Fruit fly (Drosophila melanogaster) whole organism, wandering third instar larva: ENCODE measurements around the gene tup.

Experiments
- Abd-B ChIP-seq: fragments of >200 bp; optimal IDR thresholded peaks from 2 replicates; lab custom pipeline; 2017; ENCODE audit warnings: missing biosample characterization, missing genetic modification characterization
- CG32264 ChIP-seq: fragments of 200-800 bp; sonication (Bioruptor generic); optimal IDR thresholded peaks from 2 replicates; lab custom pipeline; 2016; ENCODE audit warnings: missing biosample characterization, missing genetic modification characterization
- CG9705 ChIP-seq: fragments of 200-800 bp; sonication (Bioruptor generic); optimal IDR thresholded peaks from 2 replicates; lab custom pipeline; 2018; ENCODE audit warnings: missing biosample characterization, mild to moderate bottlenecking, missing genetic modification characterization
- CrebA ChIP-seq: fragments of 200-800 bp; sonication (Bioruptor generic); optimal IDR thresholded peaks from 2 replicates; lab custom pipeline; 2016; ENCODE audit warnings: missing biosample characterization, mild to moderate bottlenecking, missing genetic modification characterization, borderline replicate concordance
- Dfd ChIP-seq: fragments of >200 bp; optimal IDR thresholded peaks from 2 replicates; lab custom pipeline; 2017; ENCODE audit warnings: missing biosample characterization, missing genetic modification characterization
- Dif ChIP-seq: fragments of 200-275, 200-300 bp; sonication (Bioruptor generic); optimal IDR thresholded peaks from 2 replicates; lab custom pipeline; 2018; ENCODE audit warnings: missing biosample characterization, missing genetic modification characterization; ENCODE audit not compliant: partially characterized antibody
- GATAd ChIP-seq: sonication (Bioruptor generic); optimal IDR thresholded peaks from 2 replicates; lab custom pipeline; 2016; ENCODE audit warnings: missing biosample characterization, missing genetic modification characterization
- HLH106 ChIP-seq: fragments of 200-800 bp; optimal IDR thresholded peaks from 3 replicates; lab custom pipeline; 2019; ENCODE audit warnings: missing biosample characterization, mild to moderate bottlenecking, missing genetic modification characterization, moderate library complexity
- Hnf4 ChIP-seq: fragments of 200-800 bp; sonication (Bioruptor generic); optimal IDR thresholded peaks from 2 replicates; lab custom pipeline; 2016; ENCODE audit warnings: missing biosample characterization, mild to moderate bottlenecking, missing genetic modification characterization
- Hr78 ChIP-seq: fragments of >200 bp; optimal IDR thresholded peaks from 2 replicates; lab custom pipeline; 2017; ENCODE audit warnings: missing biosample characterization, missing genetic modification characterization
- Hr83 ChIP-seq: fragments of 200-300 bp; sonication (Bioruptor generic); optimal IDR thresholded peaks from 2 replicates; lab custom pipeline; 2016; ENCODE audit warnings: missing biosample characterization, mild to moderate bottlenecking, missing genetic modification characterization, moderate library complexity; ENCODE audit not compliant: poor library complexity, severe bottlenecking
- Jra ChIP-seq: sonication (Bioruptor generic); optimal IDR thresholded peaks from 2 replicates; lab custom pipeline; 2016; ENCODE audit warnings: missing biosample characterization, missing genetic modification characterization
- Mio ChIP-seq: sonication (Bioruptor generic); optimal IDR thresholded peaks from 2 replicates; lab custom pipeline; 2016; ENCODE audit warnings: missing biosample characterization, missing genetic modification characterization
- Myc ChIP-seq: fragments of >200 bp; optimal IDR thresholded peaks from 2 replicates; lab custom pipeline; 2017
- N ChIP-seq: fragments of >200 bp; optimal IDR thresholded peaks from 2 replicates; lab custom pipeline; 2018; ENCODE audit warnings: missing biosample characterization, missing external identifiers, missing genetic modification characterization
- OdsH ChIP-seq: fragments of 200-800 bp; sonication (Bioruptor generic); optimal IDR thresholded peaks from 2 replicates; lab custom pipeline; 2016; ENCODE audit warnings: missing biosample characterization, mild to moderate bottlenecking, missing genetic modification characterization
- Rel ChIP-seq, 2 experiments: fragments of 200-800 bp; sonication (Bioruptor generic) in 1 of 2; optimal IDR thresholded peaks; 2 replicates in 1 of 2; 3 replicates in 1 of 2; lab custom pipeline; 2016 to 2019; ENCODE audit warnings: mild to moderate bottlenecking in 2 of 2, missing biosample characterization in 2 of 2, missing genetic modification characterization in 2 of 2, moderate library complexity in 1 of 2
- Sp1 ChIP-seq: fragments of 200-800 bp; sonication (Bioruptor generic); optimal IDR thresholded peaks from 3 replicates; lab custom pipeline; 2019; ENCODE audit warnings: missing biosample characterization, mild to moderate bottlenecking, missing genetic modification characterization, moderate library complexity
- br ChIP-seq: fragments of 200-800 bp; sonication (Bioruptor generic); optimal IDR thresholded peaks from 2 replicates; lab custom pipeline; 2016; ENCODE audit warnings: missing biosample characterization, missing genetic modification characterization
- brk ChIP-seq: fragments of 200-800 bp; sonication (Bioruptor generic); optimal IDR thresholded peaks from 2 replicates; lab custom pipeline; 2016; ENCODE audit warnings: missing biosample characterization, mild to moderate bottlenecking, missing genetic modification characterization
- dl ChIP-seq, 2 experiments: fragments of 175-275, 200-275 bp in 1 of 2; fragments of 200-275 bp in 1 of 2; sonication (Bioruptor generic); optimal IDR thresholded peaks; lab custom pipeline; 2018; ENCODE audit warnings: mild to moderate bottlenecking in 2 of 2, missing biosample characterization in 2 of 2, missing genetic modification characterization in 2 of 2, moderate library complexity in 2 of 2; ENCODE audit not compliant: partially characterized antibody in 2 of 2, insufficient read depth in 1 of 2
- dmrt93B ChIP-seq: fragments of 200-800 bp; sonication (Bioruptor generic); optimal IDR thresholded peaks from 2 replicates; lab custom pipeline; 2018; ENCODE audit warnings: missing biosample characterization, mild to moderate bottlenecking, missing genetic modification characterization
- dsf ChIP-seq: sonication (Bioruptor generic); optimal IDR thresholded peaks from 2 replicates; lab custom pipeline; 2016; ENCODE audit warnings: missing biosample characterization, missing genetic modification characterization, borderline replicate concordance
- ey ChIP-seq: fragments of 200-800 bp; sonication (Bioruptor generic); optimal IDR thresholded peaks from 2 replicates; lab custom pipeline; 2016; ENCODE audit warnings: missing biosample characterization, missing genetic modification characterization
- foxo ChIP-seq, 2 experiments: fragments of 200-800 bp; sonication (Bioruptor generic); optimal IDR thresholded peaks; 2 replicates in 1 of 2; 3 replicates in 1 of 2; lab custom pipeline; 2016 to 2017; ENCODE audit warnings: missing biosample characterization in 2 of 2, missing genetic modification characterization in 2 of 2
- h ChIP-seq: fragments of 200-800 bp; sonication (Bioruptor generic); optimal IDR thresholded peaks from 3 replicates; lab custom pipeline; 2016; ENCODE audit warnings: missing biosample characterization, mild to moderate bottlenecking, missing genetic modification characterization
- jim ChIP-seq: fragments of 175-275, 200-325 bp; sonication (Bioruptor generic); optimal IDR thresholded peaks from 2 replicates; lab custom pipeline; 2016; ENCODE audit warnings: missing biosample characterization, mild to moderate bottlenecking, missing genetic modification characterization
- lola ChIP-seq: fragments of >200 bp; optimal IDR thresholded peaks from 2 replicates; lab custom pipeline; 2017; ENCODE audit warnings: missing biosample characterization, missing genetic modification characterization
- pan ChIP-seq: fragments of >200 bp; optimal IDR thresholded peaks from 2 replicates; lab custom pipeline; 2017
- psq ChIP-seq: fragments of 200-800 bp; sonication (Bioruptor generic); optimal IDR thresholded peaks from 3 replicates; lab custom pipeline; 2017; ENCODE audit warnings: missing biosample characterization, mild to moderate bottlenecking, missing genetic modification characterization, moderate library complexity
- rgr ChIP-seq: fragments of 200-800 bp; sonication (Bioruptor generic); optimal IDR thresholded peaks from 3 replicates; lab custom pipeline; 2016; ENCODE audit warnings: missing biosample characterization, mild to moderate bottlenecking, missing genetic modification characterization
- sage ChIP-seq: fragments of 200-800 bp; sonication (Bioruptor generic); optimal IDR thresholded peaks from 2 replicates; lab custom pipeline; 2016; ENCODE audit warnings: missing biosample characterization, mild to moderate bottlenecking, missing genetic modification characterization
- tai ChIP-seq: sonication (Bioruptor generic); optimal IDR thresholded peaks from 2 replicates; lab custom pipeline; 2016; ENCODE audit warnings: missing biosample characterization, missing genetic modification characterization
- usp ChIP-seq: fragments of >200 bp; optimal IDR thresholded peaks from 2 replicates; lab custom pipeline; 2017; ENCODE audit warnings: missing biosample characterization, missing genetic modification characterization
- woc ChIP-seq: sonication (Bioruptor generic); optimal IDR thresholded peaks from 2 replicates; lab custom pipeline; 2016; ENCODE audit warnings: missing biosample characterization, mild to moderate bottlenecking, missing genetic modification characterization

Gene tup

DNA sequence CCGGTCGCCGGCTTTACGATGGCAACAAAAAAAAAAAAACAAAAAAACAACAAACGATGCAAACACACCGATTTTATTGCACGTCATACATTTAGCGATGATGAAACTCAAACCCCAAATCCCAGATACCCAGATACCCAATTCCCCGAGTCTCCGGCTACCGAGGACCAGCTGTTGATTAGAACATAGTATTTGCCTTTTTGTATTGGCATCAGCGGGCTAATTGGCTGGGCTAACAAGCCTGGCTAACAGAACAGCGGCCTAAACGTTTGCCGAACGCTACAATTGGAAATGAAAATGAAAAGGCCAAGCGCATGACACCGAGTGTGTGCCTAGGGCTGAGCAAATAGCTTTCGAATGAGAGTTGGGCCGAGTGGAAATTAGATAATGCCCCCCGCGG, 16.1 kb downstream of the tup start:
- TF ChIP-seq N (GFP tag; lab: Kevin White, UChicago): no peak
- no peak for TF ChIP-seq Sp1
- TF ChIP-seq dl (GFP tag; optimal IDR thresholded peaks at IDR 0.05; lab: Kevin White, UChicago; ENCODE audit: insufficient read depth in 1 of 2, partially characterized antibody in 2 of 2): no peak
- TF ChIP-seq, all 38 proteins: peak for 0

DNA sequence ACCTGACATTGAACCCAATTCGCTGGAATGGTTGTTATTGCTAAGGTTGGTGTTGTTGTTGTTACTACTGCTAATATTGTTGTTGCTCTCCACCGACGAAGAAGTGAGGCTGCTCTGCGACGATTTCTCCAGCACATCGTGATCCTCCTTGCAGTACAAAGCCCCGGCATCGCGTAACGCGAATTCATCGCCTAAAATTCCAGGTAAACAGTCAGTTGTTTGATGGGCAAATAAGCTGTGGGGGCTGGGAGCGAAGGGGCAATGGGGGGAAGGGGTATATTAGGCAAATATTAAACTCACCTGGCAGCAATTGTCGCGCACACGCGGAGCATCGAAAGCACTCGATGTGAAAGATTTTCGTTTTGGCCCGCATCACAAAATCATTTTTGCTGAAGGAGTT, 17.0 kb downstream of the tup start:
- peak; percentile 16 for TF ChIP-seq HLH106
- TF ChIP-seq jim: no peak
- TF ChIP-seq foxo (GFP tag; optimal IDR thresholded peaks at IDR 0.05; lab: Kevin White, UChicago): peak in 1 of 2 experiments; percentile 40
- no peak for TF ChIP-seq Hnf4 (GFP tag; lab: Kevin White, UChicago)
- TF ChIP-seq Myc (lab: Kevin White, UChicago): no peak
- TF ChIP-seq OdsH (GFP tag; lab: Kevin White, UChicago): peak; percentile 40
- TF ChIP-seq sage (GFP tag; lab: Kevin White, UChicago): no peak
- TF ChIP-seq rgr (GFP tag; lab: Kevin White, UChicago): peak; percentile 55
- peak; percentile 78 for TF ChIP-seq Hr83
- no peak for TF ChIP-seq Dif (GFP tag; lab: Kevin White, UChicago)
- TF ChIP-seq Mio: no peak
- TF ChIP-seq h (GFP tag; lab: Kevin White, UChicago): peak; percentile 40
- TF ChIP-seq dsf (GFP tag; lab: Kevin White, UChicago): no peak
- peak; percentile 4 for TF ChIP-seq psq (GFP tag; lab: Kevin White, UChicago)
- TF ChIP-seq lola (GFP tag; lab: Kevin White, UChicago): no peak
- TF ChIP-seq ey (GFP tag; lab: Kevin White, UChicago): no peak
- peak; percentile 43 for TF ChIP-seq dmrt93B (GFP tag; lab: Kevin White, UChicago)
- TF ChIP-seq CG9705: peak; percentile 21

DNA sequence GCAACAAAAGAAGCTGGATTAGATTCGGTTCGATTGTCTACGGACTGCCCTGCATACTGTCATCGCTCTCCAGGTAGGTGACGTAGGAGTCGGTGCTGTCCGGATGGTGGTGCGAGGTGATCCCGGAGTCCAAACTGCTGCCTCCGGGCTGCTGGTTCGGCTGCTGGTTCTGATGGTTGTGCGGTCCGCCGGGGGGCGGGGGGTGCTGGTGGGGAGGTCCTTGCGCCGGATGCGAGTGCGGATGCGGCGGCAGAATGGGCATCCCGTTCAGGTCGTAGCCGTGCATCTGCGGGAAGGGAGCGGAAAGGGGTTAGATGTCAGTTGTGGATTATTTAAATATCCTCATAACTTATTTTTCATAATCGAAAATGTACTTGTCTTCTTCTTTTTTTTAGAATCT, 20.1 kb downstream of the tup start:
- TF ChIP-seq ey (GFP tag; lab: Kevin White, UChicago): no peak
- no peak for TF ChIP-seq GATAd
- TF ChIP-seq Dfd (GFP tag; lab: Kevin White, UChicago): peak; percentile 98
- no peak for TF ChIP-seq CrebA (GFP tag; lab: Kevin White, UChicago)
- TF ChIP-seq, all 38 proteins: peak for 1

DNA sequence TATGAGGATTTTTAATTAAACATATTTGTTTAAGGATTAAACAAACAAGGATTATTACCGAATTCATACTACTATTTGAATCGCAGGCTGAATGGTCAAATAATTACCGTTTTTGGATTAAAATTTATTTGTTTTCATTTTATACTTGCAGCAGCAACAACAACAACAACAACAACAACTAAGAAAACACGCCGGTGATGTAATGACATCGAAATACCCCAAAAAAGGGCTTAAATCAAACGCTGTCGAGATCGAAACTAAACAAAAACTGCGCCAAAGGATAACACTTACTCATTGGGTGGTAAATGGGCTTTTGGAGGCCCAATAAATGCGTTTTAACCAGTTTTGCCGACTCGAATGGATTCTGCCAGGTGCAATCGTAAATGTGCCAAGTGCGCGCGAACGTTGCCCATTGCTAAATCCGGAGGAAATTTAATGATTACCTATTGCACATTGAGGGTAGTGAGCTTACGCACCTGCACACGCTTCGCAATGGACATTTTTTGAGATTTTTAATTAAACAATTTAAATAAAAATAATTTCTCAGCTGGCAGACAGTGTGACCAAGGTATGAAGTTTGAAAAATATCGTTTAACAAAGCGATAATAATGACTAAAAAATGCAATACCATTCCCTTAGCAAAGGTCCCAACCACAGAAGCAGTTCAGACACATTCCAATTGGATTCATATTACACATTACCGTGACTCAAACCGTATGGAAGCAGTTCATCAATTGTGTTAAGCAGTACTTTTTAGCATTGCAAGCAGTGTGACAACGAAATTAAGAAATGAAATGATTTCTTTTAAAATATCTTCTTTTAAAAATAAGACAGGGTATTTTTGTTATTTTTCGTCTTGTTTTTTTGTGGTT, 22.2 kb downstream of the tup start, which contains the start of the genes CG10602 and mRpL13:
TSS of gene CG10602 (minus strand) at position 588 of the 872 bp plus-strand sequence.
TSS of gene mRpL13 (minus strand) at position 588 of the 872 bp plus-strand sequence.
- TF ChIP-seq N (GFP tag; lab: Kevin White, UChicago) (peak; percentile 68), jim (no peak), Myc (lab: Kevin White, UChicago) (peak; percentile 52), dmrt93B (GFP tag; lab: Kevin White, UChicago) (no peak), Dif (GFP tag; lab: Kevin White, UChicago) (peak; percentile 43), Hnf4 (GFP tag; lab: Kevin White, UChicago) (peak; percentile 33), Hr78 (GFP tag; lab: Kevin White, UChicago) (peak; percentile 8)

DNA sequence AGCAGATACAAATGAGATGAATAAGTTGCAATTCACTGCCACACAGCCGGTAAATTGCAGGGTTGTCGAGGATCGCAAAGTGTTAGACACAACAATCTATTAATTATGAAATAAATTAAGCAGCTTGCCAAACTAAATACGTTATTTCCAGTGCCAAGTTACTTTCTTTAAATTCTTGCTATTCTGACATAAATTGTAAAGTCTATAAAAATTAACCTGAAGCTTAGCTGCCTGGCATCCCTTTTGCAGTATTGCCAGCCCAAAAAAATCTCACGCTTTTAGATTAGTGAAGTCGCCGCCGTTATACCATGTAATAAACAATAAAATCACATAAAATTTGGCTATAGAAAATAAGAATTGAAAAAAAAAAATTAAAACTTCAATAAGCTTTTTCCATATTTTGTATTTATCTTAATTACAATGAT, 23.4 kb downstream of the tup start:
- TF ChIP-seq dsf (GFP tag; lab: Kevin White, UChicago): peak; percentile 89
- TF ChIP-seq dmrt93B (GFP tag; lab: Kevin White, UChicago): peak; percentile 90
- TF ChIP-seq Dfd (GFP tag; lab: Kevin White, UChicago): peak; percentile 49
- no peak for TF ChIP-seq tai (GFP tag; lab: Kevin White, UChicago)
- TF ChIP-seq ey (GFP tag; lab: Kevin White, UChicago): peak; percentile 97
- peak; percentile 96 for TF ChIP-seq Hnf4 (GFP tag; lab: Kevin White, UChicago)
- TF ChIP-seq brk (GFP tag; lab: Kevin White, UChicago): no peak
- no peak for TF ChIP-seq Hr78 (GFP tag; lab: Kevin White, UChicago)
- peak; percentile 93 to 98 for TF ChIP-seq foxo (GFP tag; optimal IDR thresholded peaks at IDR 0.05; lab: Kevin White, UChicago)
- TF ChIP-seq jim: no peak
- peak; percentile 88 for TF ChIP-seq Rel (GFP tag; optimal IDR thresholded peaks at IDR 0.05; lab: Kevin White, UChicago)
- peak; percentile 90 for TF ChIP-seq Rel (tag; optimal IDR thresholded peaks at IDR 0.05; lab: Kevin White, UChicago)
- peak; percentile 98 for TF ChIP-seq HLH106
- peak; percentile 95 for TF ChIP-seq CG9705
- TF ChIP-seq OdsH (GFP tag; lab: Kevin White, UChicago): peak; percentile 95
- peak; percentile 98 for TF ChIP-seq rgr (GFP tag; lab: Kevin White, UChicago)
- peak; percentile 83 for TF ChIP-seq GATAd
- TF ChIP-seq h (GFP tag; lab: Kevin White, UChicago): peak; percentile 98
- TF ChIP-seq br: peak; percentile 98
- TF ChIP-seq pan (lab: Kevin White, UChicago): peak; percentile 55
- no peak for TF ChIP-seq Abd-B (GFP tag; lab: Kevin White, UChicago)
- no peak for TF ChIP-seq Dif (GFP tag; lab: Kevin White, UChicago)
- TF ChIP-seq psq (GFP tag; lab: Kevin White, UChicago): peak; percentile 91
- no peak for TF ChIP-seq N (GFP tag; lab: Kevin White, UChicago)
- TF ChIP-seq CrebA (GFP tag; lab: Kevin White, UChicago): peak; percentile 91
- TF ChIP-seq Myc (lab: Kevin White, UChicago): no peak
- peak; percentile 91 for TF ChIP-seq sage (GFP tag; lab: Kevin White, UChicago)
- TF ChIP-seq CG32264 (GFP tag; lab: Kevin White, UChicago): peak; percentile 90
- peak; percentile 96 for TF ChIP-seq Sp1
- TF ChIP-seq Jra: peak; percentile 86
- TF ChIP-seq woc (GFP tag; lab: Kevin White, UChicago): peak; percentile 98
- no peak for TF ChIP-seq usp (GFP tag; lab: Kevin White, UChicago)
